Fruit fly (Drosophila melanogaster) whole organism, prepupa: Measurements from ENCODE around the gene CG8419.

Experiments
- esn ChIP-seq: fragments of 200-800 bp; sonication (Bioruptor generic); optimal IDR thresholded peaks from 2 replicates; lab custom pipeline; 2016; ENCODE audit warnings: missing biosample characterization, mild to moderate bottlenecking, missing genetic modification characterization, moderate library complexity
- topi ChIP-seq: fragments of 200-800 bp; sonication (Bioruptor generic); optimal IDR thresholded peaks from 3 replicates; lab custom pipeline; 2016; ENCODE audit warnings: missing biosample characterization, missing genetic modification characterization

DNA sequence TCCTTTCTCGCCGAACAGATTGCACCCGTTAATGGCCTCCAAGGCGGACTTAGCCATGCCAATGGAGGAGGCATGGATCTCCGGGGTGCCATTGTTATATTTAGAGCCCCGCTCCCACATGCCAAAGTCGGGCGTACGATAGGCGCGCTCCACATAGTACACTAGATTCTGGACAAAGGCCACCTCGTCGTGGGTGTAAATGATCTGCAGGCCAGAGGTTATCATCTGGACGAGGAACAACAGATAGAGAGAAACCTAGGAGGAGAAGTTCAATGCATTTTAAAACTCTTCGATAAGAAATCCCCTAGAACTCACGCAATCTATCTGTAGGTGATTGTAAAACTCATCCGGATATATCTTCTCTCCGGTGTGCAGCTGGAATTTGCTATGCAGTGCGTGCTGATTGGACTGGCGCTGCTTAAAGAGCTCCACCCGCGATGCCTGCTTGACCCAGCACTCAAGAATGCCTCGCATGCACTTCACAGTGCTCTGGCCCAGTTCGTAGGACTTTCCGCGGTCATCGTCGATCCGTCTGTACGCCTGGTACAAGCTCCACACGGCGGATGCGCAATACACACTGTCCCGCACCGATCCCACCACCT, 10.1 kb upstream of the CG8419 start:
- TF ChIP-seq esn: no peak
- no peak for TF ChIP-seq topi (GFP tag; lab: Kevin White, UChicago)
